Worm (Caenorhabditis elegans) whole organism, dauer: ENCODE measurements around the gene gei-8.

Source experiments
- unc-62 ChIP-seq: sonication (generic microtip); optimal IDR thresholded peaks from 2 replicates; lab custom pipeline; 2017; ENCODE audit warnings: missing biosample characterization, missing genetic modification reagents, missing genetic modification characterization

The gei-8 gene

DNA sequence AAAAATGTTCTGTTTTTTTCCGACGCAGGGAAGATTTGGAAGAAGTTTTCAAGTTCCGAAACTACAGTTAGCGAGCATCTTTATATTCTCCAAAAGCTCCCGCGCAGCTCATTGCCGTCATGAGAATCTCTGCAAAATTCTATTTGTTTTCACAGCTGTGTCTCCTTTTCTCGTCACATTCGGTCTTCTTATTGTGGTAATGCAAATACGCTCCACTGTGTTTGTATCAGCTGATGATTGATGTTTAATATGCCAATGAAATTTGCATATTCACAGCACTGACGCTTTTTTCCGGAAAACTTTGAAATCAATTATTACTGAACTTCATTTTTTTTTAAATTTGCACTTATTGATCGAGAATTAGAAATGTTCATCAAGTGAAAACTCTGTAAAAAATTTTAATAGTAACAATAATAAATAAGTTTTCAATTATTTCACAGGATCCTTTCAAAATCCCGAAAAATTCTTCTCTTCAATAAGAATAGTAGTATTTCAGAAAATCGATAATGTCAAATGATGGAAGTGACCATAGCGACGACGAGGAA, 27.9 kb downstream of the gei-8 start, which contains the start of gene K06H7.2:
K06H7.2 (plus strand) TSS at position 495 of the 545 bp plus-strand sequence.
- no peak for TF ChIP-seq unc-62 (GFP tag; lab: Kevin White, UChicago)

- no peak for TF ChIP-seq unc-62 (GFP tag; lab: Kevin White, UChicago)
Measured at ce11 chrIII:8091408-8091807, 29.6 kb downstream of the gei-8 start, which contains the start of gene idi-1. idi-1 (plus strand) TSS chrIII:8091708.

- no peak for TF ChIP-seq unc-62 (GFP tag; lab: Kevin White, UChicago)
Measured at ce11 chrIII:8088235-8088634, 32.8 kb downstream of the gei-8 start, which contains the start of gene vms-1. vms-1 (plus strand) TSS chrIII:8088535.

- no peak for TF ChIP-seq unc-62 (GFP tag; lab: Kevin White, UChicago)
Measured at ce11 chrIII:8085355-8085754, 35.7 kb downstream of the gei-8 start, which contains the start of the genes K06H7.7 and grp-1. K06H7.7 (minus strand) TSS chrIII:8085475. grp-1 (plus strand) TSS chrIII:8085705.

DNA sequence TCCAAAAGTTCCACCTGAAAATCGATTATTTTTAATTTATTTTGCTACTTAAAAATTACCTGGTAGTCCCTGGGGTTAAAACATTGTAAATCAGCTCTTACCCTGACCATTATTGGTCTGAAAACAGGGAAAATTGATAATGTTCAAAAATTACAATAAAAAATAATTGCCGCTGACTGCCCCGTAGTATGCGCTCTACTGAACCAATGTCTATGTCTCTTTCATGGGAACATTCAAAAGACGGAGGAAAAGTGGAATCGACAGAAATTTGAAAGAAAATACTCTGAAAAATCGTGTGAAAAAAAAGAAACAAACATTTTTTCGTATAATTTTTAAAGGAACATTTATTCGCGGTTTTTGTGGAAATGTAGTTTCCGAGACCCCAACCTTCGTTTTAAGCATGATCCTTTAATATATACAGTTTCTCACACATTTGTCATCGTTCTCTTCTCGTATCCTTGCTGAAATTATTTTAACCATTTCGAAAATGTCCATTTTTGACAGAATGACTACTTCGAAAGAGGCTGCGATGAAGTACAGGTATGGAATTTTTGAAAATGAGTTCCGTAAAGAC, 40.8 kb downstream of the gei-8 start, which contains the start of the genes dcr-1 and apc-2:
dcr-1 (minus strand) TSS at position 117 of the 574 bp plus-strand sequence.
apc-2 (plus strand) TSS at position 465 of the 574 bp plus-strand sequence.
- TF ChIP-seq unc-62 (GFP tag; lab: Kevin White, UChicago) = no peak

- TF ChIP-seq unc-62 (GFP tag; lab: Kevin White, UChicago) = no peak
Measured at ce11 chrIII:8077180-8077579, 43.9 kb downstream of the gei-8 start.

- TF ChIP-seq unc-62 (GFP tag; lab: Kevin White, UChicago) = no peak
Measured at ce11 chrIII:8069206-8069605, 51.8 kb downstream of the gei-8 start.

DNA sequence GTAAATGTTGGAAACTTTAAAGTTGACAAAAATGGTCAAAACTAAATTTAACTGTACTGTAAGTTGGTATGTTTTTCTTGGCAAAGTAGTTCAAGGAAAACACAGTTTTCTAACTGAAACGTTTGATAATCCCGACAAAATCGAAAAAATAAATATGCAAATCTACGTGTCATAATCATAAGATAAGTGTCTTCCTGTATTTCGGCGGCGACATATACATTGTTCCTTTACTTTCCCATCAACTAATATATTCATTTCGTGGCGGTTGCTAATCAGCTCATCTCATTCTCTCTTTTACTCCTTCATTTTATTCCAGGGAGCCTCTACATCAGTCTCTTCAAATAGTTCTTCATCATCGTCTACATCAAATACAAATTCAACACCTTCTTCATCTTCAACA, 53.2 kb downstream of the gei-8 start:
- no peak for TF ChIP-seq unc-62 (GFP tag; lab: Kevin White, UChicago)

DNA sequence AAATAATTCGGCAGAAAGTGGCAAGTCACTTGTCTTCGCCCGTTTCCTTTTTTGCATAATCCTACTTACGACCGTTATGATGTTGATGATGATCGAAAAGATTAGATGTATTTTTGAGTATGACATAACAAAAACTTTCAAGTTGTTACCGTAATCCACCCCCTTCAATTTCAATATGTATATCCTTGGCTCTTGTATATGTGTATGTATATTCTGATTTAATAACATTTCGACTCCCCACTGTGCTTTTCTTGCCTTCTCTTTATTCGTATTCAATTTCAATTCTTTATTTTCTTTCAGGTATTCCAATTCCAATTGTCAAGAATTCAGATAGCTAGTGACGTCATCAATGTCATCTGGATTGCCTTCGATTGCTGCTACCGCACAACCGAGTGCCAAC, 54.0 kb downstream of the gei-8 start, which contains the start of gene pros-1:
pros-1 (plus strand) TSS at position 301 of the 400 bp plus-strand sequence.
- TF ChIP-seq unc-62 (GFP tag; lab: Kevin White, UChicago) = no peak

- no peak for TF ChIP-seq unc-62 (GFP tag; lab: Kevin White, UChicago)
Measured at ce11 chrIII:8065101-8065500, 55.9 kb downstream of the gei-8 start.

- no peak for TF ChIP-seq unc-62 (GFP tag; lab: Kevin White, UChicago)
Measured at ce11 chrIII:8063659-8064058, 57.4 kb downstream of the gei-8 start.
